Worm (Caenorhabditis elegans): ENCODE results near the gene T05G5.4.

DNA sequence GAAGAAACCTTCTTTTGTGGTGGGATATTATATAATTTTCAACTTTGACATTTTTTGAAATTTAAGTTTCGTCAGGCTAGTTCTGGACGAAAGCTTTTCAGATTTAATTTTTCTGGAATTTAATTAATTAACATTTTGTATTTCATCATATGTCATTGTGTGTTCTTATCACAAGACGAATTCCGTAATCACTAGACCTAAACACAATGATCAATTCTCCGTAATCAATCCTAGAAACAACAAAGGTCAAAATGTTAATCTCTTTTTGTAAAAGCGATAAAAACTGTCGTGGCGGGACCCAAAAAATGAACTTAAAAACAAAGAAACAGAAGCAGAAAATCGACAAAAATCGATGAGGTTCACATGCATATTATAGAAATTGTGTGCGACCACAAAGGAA lies 34.0 kb upstream of the T05G5.4 start:
- TF ChIP-seq flt-1 (GFP tag; IDR thresholded peaks at IDR 0.05) (no peak), F13C5.2 (tag; optimal IDR thresholded peaks at IDR 0.05) (no peak), ama-1 (optimal IDR thresholded peaks at IDR 0.05) (no peak), scrt-1 (GFP tag; IDR thresholded peaks at IDR 0.05) (no peak), ceh-36 (tag; optimal IDR thresholded peaks at IDR 0.05) (no peak), tra-4 (tag; optimal IDR thresholded peaks at IDR 0.05) (no peak), hmbx-1 (tag; optimal IDR thresholded peaks at IDR 0.05) (no peak)

Measured in whole organism, early embryonic.